Worm (Caenorhabditis elegans) whole organism, mixed stage, embryonic: ENCODE results near the gene srbc-23.

Experiments used
- M03D4.4 ChIP-seq: sonication (generic microtip); optimal IDR thresholded peaks from 2 replicates; lab custom pipeline; 2017; ENCODE audit warnings: mild to moderate bottlenecking, missing genetic modification characterization, missing compliant biosample characterization
- blmp-1 ChIP-seq: fragments of 150-350 bp; optimal IDR thresholded peaks from 2 replicates; lab custom pipeline; 2014; ENCODE audit warnings: missing biosample characterization, missing genetic modification characterization
- ceh-39 ChIP-seq: fragments of 150-350 bp; optimal IDR thresholded peaks from 2 replicates; lab custom pipeline; 2014; ENCODE audit warnings: missing biosample characterization, missing genetic modification characterization
- ceh-43 ChIP-seq: fragments of 200-800 bp; sonication (Bioruptor generic); optimal IDR thresholded peaks from 2 replicates; lab custom pipeline; 2018; ENCODE audit warnings: mild to moderate bottlenecking, missing genetic modification characterization, moderate library complexity, missing compliant biosample characterization
- ceh-83 ChIP-seq: fragments of 200-800 bp; sonication (Bioruptor generic); optimal IDR thresholded peaks from 2 replicates; lab custom pipeline; 2018; ENCODE audit warnings: mild to moderate bottlenecking, missing genetic modification characterization, missing compliant biosample characterization
- ces-1 ChIP-seq: fragments of 150-350 bp; optimal IDR thresholded peaks from 2 replicates; lab custom pipeline; 2014; ENCODE audit warnings: missing biosample characterization, missing genetic modification reagents, missing genetic modification characterization
- cnd-1 ChIP-seq: fragments of 200-800 bp; sonication (Bioruptor generic); optimal IDR thresholded peaks from 2 replicates; lab custom pipeline; 2018; ENCODE audit warnings: mild to moderate bottlenecking, missing genetic modification characterization, missing compliant biosample characterization
- drap-1 ChIP-seq: fragments of 200-800 bp; sonication (Bioruptor generic); optimal IDR thresholded peaks from 3 replicates; lab custom pipeline; 2018; ENCODE audit warnings: mild to moderate bottlenecking, missing genetic modification characterization, missing compliant biosample characterization
- elt-1 ChIP-seq: sonication (generic microtip); optimal IDR thresholded peaks from 2 replicates; lab custom pipeline; 2017; ENCODE audit warnings: missing genetic modification characterization, mild to moderate bottlenecking, missing compliant biosample characterization, antibody characterized with exemption, moderate library complexity, borderline replicate concordance; ENCODE audit not compliant: insufficient read depth
- elt-3 ChIP-seq: fragments of 150-350 bp; optimal IDR thresholded peaks from 2 replicates; lab custom pipeline; 2014; ENCODE audit warnings: missing biosample characterization, missing genetic modification characterization
- flh-1 ChIP-seq: fragments of 200-800 bp; sonication (Bioruptor generic); optimal IDR thresholded peaks from 2 replicates; lab custom pipeline; 2018; ENCODE audit warnings: mild to moderate bottlenecking, missing genetic modification characterization, moderate library complexity, missing compliant biosample characterization
- ham-2 ChIP-seq: fragments of 200-800 bp; sonication (Bioruptor generic); optimal IDR thresholded peaks from 2 replicates; lab custom pipeline; 2018; ENCODE audit warnings: mild to moderate bottlenecking, missing genetic modification characterization, missing compliant biosample characterization
- hlh-1 ChIP-seq: fragments of 150-350 bp; optimal IDR thresholded peaks from 2 replicates; lab custom pipeline; 2014; ENCODE audit warnings: missing biosample characterization, missing genetic modification reagents, missing genetic modification characterization
- lin-32 ChIP-seq: fragments of 200-800 bp; sonication (Bioruptor generic); optimal IDR thresholded peaks from 2 replicates; lab custom pipeline; 2018; ENCODE audit warnings: mild to moderate bottlenecking, missing genetic modification characterization, missing compliant biosample characterization
- mab-5 ChIP-seq: fragments of 150-350 bp; optimal IDR thresholded peaks from 2 replicates; lab custom pipeline; 2014; ENCODE audit warnings: missing biosample characterization, missing genetic modification characterization
- mep-1 ChIP-seq: fragments of 150-350 bp; optimal IDR thresholded peaks from 2 replicates; lab custom pipeline; 2017; ENCODE audit warnings: missing biosample characterization, missing genetic modification reagents, missing genetic modification characterization, inconsistent platforms
- mls-2 ChIP-seq: sonication (generic microtip); optimal IDR thresholded peaks from 2 replicates; lab custom pipeline; 2016; ENCODE audit warnings: mild to moderate bottlenecking, missing genetic modification characterization, moderate library complexity, missing compliant biosample characterization
- nhr-12 ChIP-seq: fragments of 150-350 bp; optimal IDR thresholded peaks from 2 replicates; lab custom pipeline; 2014; ENCODE audit warnings: missing biosample characterization, missing genetic modification characterization
- nhr-2 ChIP-seq: fragments of 150-350 bp; optimal IDR thresholded peaks from 2 replicates; lab custom pipeline; 2014; ENCODE audit warnings: missing biosample characterization, missing genetic modification characterization
- nhr-76 ChIP-seq: sonication (generic microtip); optimal IDR thresholded peaks from 2 replicates; lab custom pipeline; 2017; ENCODE audit warnings: missing biosample characterization, missing genetic modification characterization
- pha-4 ChIP-seq: fragments of 150-350 bp; optimal IDR thresholded peaks from 2 replicates; lab custom pipeline; 2018; ENCODE audit warnings: missing biosample characterization, missing genetic modification reagents, missing genetic modification characterization
- sem-2 ChIP-seq: fragments of 200-800 bp; sonication (Bioruptor generic); optimal IDR thresholded peaks from 2 replicates; lab custom pipeline; 2018; ENCODE audit warnings: mild to moderate bottlenecking, missing genetic modification characterization, missing compliant biosample characterization
- snpc-4 ChIP-seq: fragments of 150-350 bp; optimal IDR thresholded peaks from 2 replicates; lab custom pipeline; 2014; ENCODE audit warnings: missing biosample characterization, missing genetic modification characterization
- sptf-1 ChIP-seq: sonication (generic microtip); optimal IDR thresholded peaks from 2 replicates; lab custom pipeline; 2017; ENCODE audit warnings: mild to moderate bottlenecking, missing genetic modification characterization, moderate library complexity, missing compliant biosample characterization
- tbx-8 ChIP-seq: fragments of 200-800 bp; sonication (Bioruptor generic); optimal IDR thresholded peaks from 2 replicates; lab custom pipeline; 2018; ENCODE audit warnings: mild to moderate bottlenecking, missing genetic modification characterization, moderate library complexity, missing compliant biosample characterization
- unc-39 ChIP-seq: fragments of 150-350 bp; optimal IDR thresholded peaks from 2 replicates; lab custom pipeline; 2014; ENCODE audit warnings: missing biosample characterization, missing genetic modification characterization
- unc-62 ChIP-seq: fragments of 150-350 bp; optimal IDR thresholded peaks from 2 replicates; lab custom pipeline; 2014; ENCODE audit warnings: missing biosample characterization, missing genetic modification reagents, missing genetic modification characterization
- zip-8 ChIP-seq: fragments of 150-350 bp; optimal IDR thresholded peaks from 2 replicates; lab custom pipeline; 2014; ENCODE audit warnings: missing biosample characterization, missing genetic modification characterization

Gene srbc-23

ce11 chrV:2174465-2174864 lies 21.1 kb downstream of the srbc-23 start:
- TF ChIP-seq sptf-1 (tag; lab: Kevin White, UChicago): no peak

ce11 chrV:2175242-2175641 lies 21.9 kb downstream of the srbc-23 start, which contains the start of gene C45H4.18:
C45H4.18 (plus strand) TSS chrV:2175542.
- TF ChIP-seq lin-32 (GFP tag; lab: Kevin White, UChicago) (no peak), M03D4.4 (tag; lab: Kevin White, UChicago) (no peak), mab-5 (tag; lab: Kevin White, UChicago) (no peak), nhr-12 (tag; lab: Kevin White, UChicago) (no peak), unc-39 (tag; lab: Kevin White, UChicago) (no peak), sptf-1 (tag; lab: Kevin White, UChicago) (no peak), elt-3 (tag; lab: Kevin White, UChicago) (no peak), drap-1 (GFP tag; lab: Kevin White, UChicago) (no peak), elt-1 (tag; lab: Kevin White, UChicago) (no peak), ceh-43 (GFP tag; lab: Kevin White, UChicago) (no peak), ces-1 (GFP tag; lab: Kevin White, UChicago) (no peak), blmp-1 (tag; lab: Kevin White, UChicago) (no peak), unc-62 (GFP tag; lab: Kevin White, UChicago) (no peak), mep-1 (no peak), nhr-76 (tag; lab: Kevin White, UChicago) (no peak)
- TF ChIP-seq, all 35 proteins: peak for 0

ce11 chrV:2177307-2177764 lies 24.0 kb downstream of the srbc-23 start, which contains the start of gene srbc-17:
srbc-17 (plus strand) TSS chrV:2177714.
- TF ChIP-seq nhr-2 (no peak), ceh-43 (GFP tag; lab: Kevin White, UChicago) (no peak), pha-4 (tag; lab: Kevin White, UChicago) (no peak), sptf-1 (tag; lab: Kevin White, UChicago) (no peak), snpc-4 (tag; lab: Kevin White, UChicago) (no peak), sem-2 (no peak), unc-39 (tag; lab: Kevin White, UChicago) (no peak), cnd-1 (tag; lab: Kevin White, UChicago) (no peak), mab-5 (tag; lab: Kevin White, UChicago) (no peak), zip-8 (tag; lab: Kevin White, UChicago) (no peak), hlh-1 (tag; lab: Kevin White, UChicago) (no peak), ham-2 (no peak), nhr-12 (tag; lab: Kevin White, UChicago) (no peak)

- TF ChIP-seq sem-2: no peak
- no peak for TF ChIP-seq ceh-39 (tag; lab: Kevin White, UChicago)
- TF ChIP-seq M03D4.4 (tag; lab: Kevin White, UChicago): no peak
- TF ChIP-seq elt-1 (tag; lab: Kevin White, UChicago): no peak
- no peak for TF ChIP-seq hlh-1 (tag; lab: Kevin White, UChicago)
- no peak for TF ChIP-seq ces-1 (GFP tag; lab: Kevin White, UChicago)
- no peak for TF ChIP-seq nhr-12 (tag; lab: Kevin White, UChicago)
- no peak for TF ChIP-seq nhr-76 (tag; lab: Kevin White, UChicago)
- TF ChIP-seq, all 35 proteins: peak for 0
Measured at ce11 chrV:2179214-2179613, 25.8 kb downstream of the srbc-23 start, which contains the start of gene cyp-33C1. cyp-33C1 (plus strand) TSS chrV:2179514.

- TF ChIP-seq unc-62 (GFP tag; lab: Kevin White, UChicago) (no peak), tbx-8 (GFP tag; lab: Kevin White, UChicago) (no peak), drap-1 (GFP tag; lab: Kevin White, UChicago) (no peak), elt-1 (tag; lab: Kevin White, UChicago) (no peak), mls-2 (tag; lab: Kevin White, UChicago) (no peak), cnd-1 (tag; lab: Kevin White, UChicago) (no peak), ceh-83 (no peak)
Measured at ce11 chrV:2181738-2182137, 28.4 kb downstream of the srbc-23 start, which contains the start of gene srbc-16. srbc-16 (plus strand) TSS chrV:2182038.

- TF ChIP-seq nhr-2: no peak
- no peak for TF ChIP-seq unc-39 (tag; lab: Kevin White, UChicago)
- TF ChIP-seq mep-1: no peak
- no peak for TF ChIP-seq mab-5 (tag; lab: Kevin White, UChicago)
- no peak for TF ChIP-seq drap-1 (GFP tag; lab: Kevin White, UChicago)
- TF ChIP-seq cnd-1 (tag; lab: Kevin White, UChicago): no peak
- TF ChIP-seq flh-1 (GFP tag; lab: Kevin White, UChicago): no peak
- TF ChIP-seq ces-1 (GFP tag; lab: Kevin White, UChicago): no peak
- no peak for TF ChIP-seq pha-4 (tag; lab: Kevin White, UChicago)
- TF ChIP-seq ceh-39 (tag; lab: Kevin White, UChicago): no peak
Measured at ce11 chrV:2183162-2183561, 29.8 kb downstream of the srbc-23 start, which contains the start of gene cyp-33C2. cyp-33C2 (plus strand) TSS chrV:2183488.
